Worm (Caenorhabditis elegans) whole organism, L2 larva: ENCODE data around the gene set-28.

Experiments used
- C34F6.9 ChIP-seq: fragments of 150-350 bp; optimal IDR thresholded peaks from 2 replicates; lab custom pipeline; 2014; ENCODE audit warnings: missing biosample characterization, missing genetic modification characterization
- R02D3.7 ChIP-seq: fragments of 150-350 bp; optimal IDR thresholded peaks from 2 replicates; lab custom pipeline; 2014; ENCODE audit warnings: missing biosample characterization, missing genetic modification characterization
- elt-3 ChIP-seq: sonication (generic microtip); optimal IDR thresholded peaks from 2 replicates; lab custom pipeline; 2017; ENCODE audit warnings: missing biosample characterization, missing genetic modification characterization
- nhr-11 ChIP-seq: fragments of 150-350 bp; optimal IDR thresholded peaks from 2 replicates; lab custom pipeline; 2014; ENCODE audit warnings: missing biosample characterization, missing genetic modification characterization
- nhr-12 ChIP-seq: fragments of 150-350 bp; optimal IDR thresholded peaks from 2 replicates; lab custom pipeline; 2014; ENCODE audit warnings: missing biosample characterization, missing genetic modification characterization
- nhr-237 ChIP-seq: fragments of 150-350 bp; optimal IDR thresholded peaks from 2 replicates; lab custom pipeline; 2014; ENCODE audit warnings: missing biosample characterization, missing genetic modification characterization
- unc-62 ChIP-seq: fragments of 150-350 bp; optimal IDR thresholded peaks from 2 replicates; lab custom pipeline; 2014; ENCODE audit warnings: missing biosample characterization, missing genetic modification reagents, missing genetic modification characterization

DNA sequence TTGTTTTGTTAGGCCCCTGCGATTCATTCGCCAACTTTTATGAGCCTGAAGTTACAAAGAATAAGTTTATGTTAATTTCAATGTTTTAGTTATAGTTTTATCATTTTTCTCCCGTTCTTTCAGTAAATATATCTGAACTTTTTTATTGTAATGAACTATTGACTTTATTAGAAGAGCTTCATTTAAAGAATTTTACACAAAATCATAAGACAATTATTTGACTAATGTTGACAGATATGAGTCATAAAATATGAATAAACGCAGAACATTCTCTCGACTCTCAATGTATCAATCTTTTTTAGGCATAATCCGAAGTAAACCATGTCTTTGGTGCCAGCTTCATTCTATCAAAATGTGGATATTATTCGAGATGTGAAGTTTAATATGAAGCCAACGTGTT, 38.3 kb downstream of the set-28 start, which contains the start of the genes T08D2.5 and T08D2.4:
- TF ChIP-seq unc-62: no peak
- TF ChIP-seq nhr-12 (tag; lab: Kevin White, UChicago): no peak
- TF ChIP-seq R02D3.7 (tag; lab: Kevin White, UChicago): no peak
- TF ChIP-seq nhr-237 (tag; lab: Kevin White, UChicago): no peak
- no peak for TF ChIP-seq C34F6.9
- no peak for TF ChIP-seq elt-3 (tag; lab: Kevin White, UChicago)
- no peak for TF ChIP-seq nhr-11 (tag; lab: Kevin White, UChicago)
